Fruit fly (Drosophila melanogaster) Kc167 (cell line): ENCODE data around the gene CG33181.

Source experiments
- Myc ChIP-seq: fragments of >200 bp; optimal IDR thresholded peaks from 2 replicates; lab custom pipeline; 2017; ENCODE audit warnings: missing external identifiers
- Sin3A ChIP-seq: fragments of >200 bp; optimal IDR thresholded peaks from 2 replicates; lab custom pipeline; 2018; ENCODE audit warnings: missing external identifiers
- h ChIP-seq: fragments of >200 bp; optimal IDR thresholded peaks from 3 replicates; lab custom pipeline; 2018; ENCODE audit warnings: missing external identifiers
- insv ChIP-seq: fragments of >200 bp; optimal IDR thresholded peaks from 3 replicates; lab custom pipeline; 2018; ENCODE audit warnings: missing external identifiers
- psq ChIP-seq: fragments of >200 bp; optimal IDR thresholded peaks from 2 replicates; lab custom pipeline; 2017; ENCODE audit warnings: missing external identifiers
- ttk ChIP-seq: sonication (Bioruptor generic); optimal IDR thresholded peaks from 2 replicates; lab custom pipeline; 2017; ENCODE audit warnings: missing external identifiers

CG33181 gene

DNA sequence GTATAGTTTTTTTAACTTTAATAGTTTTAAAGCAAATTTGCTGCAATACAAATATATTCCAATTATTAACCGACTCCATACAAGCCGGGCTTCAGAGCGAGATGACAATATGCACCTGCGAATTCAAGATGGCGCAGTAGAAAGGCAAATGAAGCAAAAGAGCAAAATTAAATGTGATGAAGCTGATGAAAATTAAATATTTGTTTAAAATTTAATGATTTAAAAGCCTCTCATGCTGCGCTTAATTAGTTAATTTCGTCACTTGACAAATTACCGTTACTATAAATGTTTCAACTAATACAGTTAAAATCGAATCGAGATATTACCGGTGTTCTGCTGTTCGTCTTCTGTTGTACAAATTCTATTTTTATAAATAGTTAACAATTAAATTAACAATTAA lies at the start of gene CG33181:
Gene CG33181, plus strand, starts transcription at position 301 of the 400 bp plus-strand sequence.
- TF ChIP-seq h (lab: Kevin White, UChicago) (no peak), insv (lab: Kevin White, UChicago) (no peak), psq (no peak), ttk (lab: Kevin White, UChicago) (no peak), Sin3A (lab: Kevin White, UChicago) (no peak), Myc (no peak)

DNA sequence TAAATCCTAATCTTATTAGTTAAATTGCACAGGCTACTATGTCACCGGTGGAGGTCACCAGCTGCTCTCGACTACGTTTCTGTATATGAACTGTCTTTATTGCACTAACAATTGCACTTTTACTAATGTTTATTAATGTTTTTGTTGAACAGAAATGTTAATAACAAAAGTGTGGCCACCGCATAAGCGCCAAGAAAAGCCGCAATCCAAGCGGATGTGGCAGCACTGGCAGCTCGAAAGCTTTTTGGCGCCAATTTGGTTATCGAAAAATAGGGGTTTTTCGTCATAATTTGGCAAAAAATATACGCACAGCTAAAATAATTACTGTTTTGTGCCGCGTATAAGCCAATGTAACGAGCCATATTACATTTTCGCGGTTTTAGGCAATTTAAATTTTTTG lies 47.0 kb upstream of the CG33181 start, which contains the start of gene CG12123:
Gene CG12123, minus strand, starts transcription at position 188 of the 400 bp plus-strand sequence.
- no peak for TF ChIP-seq insv (lab: Kevin White, UChicago)
- TF ChIP-seq h (lab: Kevin White, UChicago) = no peak
- TF ChIP-seq Myc = no peak
- TF ChIP-seq psq = no peak
- TF ChIP-seq Sin3A (lab: Kevin White, UChicago) = no peak
- no peak for TF ChIP-seq ttk (lab: Kevin White, UChicago)

DNA sequence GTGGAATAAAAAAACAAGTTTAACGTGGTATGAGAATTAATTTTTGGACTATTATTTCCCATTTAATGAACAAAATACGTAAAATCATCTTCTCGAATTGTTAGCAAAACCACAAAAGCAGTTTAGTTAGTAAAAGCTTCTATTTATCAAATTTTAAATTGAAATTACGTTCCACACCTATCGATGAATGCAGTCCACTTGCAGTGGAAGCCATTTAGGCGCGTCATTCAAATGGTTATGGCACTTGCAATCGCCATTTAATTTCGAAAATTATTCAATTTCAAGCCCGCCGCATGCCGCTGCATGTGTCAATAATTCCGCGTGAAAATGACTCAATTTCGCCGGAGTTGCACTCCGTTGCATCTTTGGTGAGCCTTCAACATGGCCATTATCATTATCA lies 46.2 kb upstream of the CG33181 start:
- TF ChIP-seq ttk (lab: Kevin White, UChicago) (no peak), Myc (no peak)

DNA sequence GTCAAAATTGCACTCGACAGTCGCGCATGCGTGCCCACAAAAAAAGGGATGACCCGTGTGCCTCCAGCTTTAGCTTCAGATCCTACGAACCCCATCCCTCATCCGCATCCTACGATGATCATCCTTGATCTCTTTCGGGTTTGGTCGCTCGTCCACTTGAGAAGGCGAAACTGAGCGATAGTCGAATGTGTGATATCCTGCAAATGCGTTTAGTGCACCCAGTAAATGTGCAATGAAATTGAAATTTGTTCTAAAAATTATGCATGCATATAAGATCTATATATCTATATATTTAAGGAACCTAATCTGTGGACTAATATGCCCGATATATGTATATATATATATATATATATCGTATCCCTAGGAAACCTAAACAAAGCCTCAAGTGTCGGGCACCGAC lies 44.9 kb upstream of the CG33181 start:
- TF ChIP-seq h (lab: Kevin White, UChicago) (no peak), insv (lab: Kevin White, UChicago) (no peak), Myc (no peak), Sin3A (lab: Kevin White, UChicago) (no peak), ttk (lab: Kevin White, UChicago) (no peak), psq (no peak)

DNA sequence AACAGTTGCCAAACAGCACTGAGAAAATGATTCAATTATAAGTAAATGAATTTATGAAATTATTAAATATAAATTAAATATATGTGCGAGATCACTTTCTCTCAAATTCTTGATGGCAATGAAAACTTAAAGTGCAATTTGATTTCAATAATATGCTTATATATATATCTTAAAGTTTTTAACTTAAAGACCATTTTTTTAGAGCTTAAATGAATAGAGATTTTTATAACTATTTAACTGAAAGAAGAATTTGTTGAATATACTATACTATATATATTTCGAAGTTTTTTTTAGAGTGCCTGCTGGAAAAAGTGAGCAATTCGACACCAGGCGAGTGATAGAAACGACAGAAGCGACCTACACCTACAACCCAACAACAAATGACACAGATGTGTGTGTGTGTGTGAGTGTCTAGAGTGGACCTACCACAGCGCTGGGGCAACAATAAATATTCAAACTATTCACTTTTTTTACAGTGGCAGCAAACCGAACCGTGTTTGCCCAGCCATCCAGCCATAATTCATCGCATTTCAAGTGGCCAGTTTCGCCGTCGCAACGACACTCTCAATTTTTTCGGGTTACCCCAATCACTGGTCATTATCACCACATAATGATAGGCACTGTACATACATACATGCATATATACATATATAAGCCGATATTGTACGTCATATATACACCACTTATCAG lies 44.1 kb upstream of the CG33181 start:
- no peak for TF ChIP-seq insv (lab: Kevin White, UChicago)

- TF ChIP-seq Myc (no peak), insv (lab: Kevin White, UChicago) (no peak), ttk (lab: Kevin White, UChicago) (no peak), h (lab: Kevin White, UChicago) (no peak), psq (no peak), Sin3A (lab: Kevin White, UChicago) (no peak)
Measured at dm6 chrX:8447166-8447565, 42.0 kb upstream of the CG33181 start.

DNA sequence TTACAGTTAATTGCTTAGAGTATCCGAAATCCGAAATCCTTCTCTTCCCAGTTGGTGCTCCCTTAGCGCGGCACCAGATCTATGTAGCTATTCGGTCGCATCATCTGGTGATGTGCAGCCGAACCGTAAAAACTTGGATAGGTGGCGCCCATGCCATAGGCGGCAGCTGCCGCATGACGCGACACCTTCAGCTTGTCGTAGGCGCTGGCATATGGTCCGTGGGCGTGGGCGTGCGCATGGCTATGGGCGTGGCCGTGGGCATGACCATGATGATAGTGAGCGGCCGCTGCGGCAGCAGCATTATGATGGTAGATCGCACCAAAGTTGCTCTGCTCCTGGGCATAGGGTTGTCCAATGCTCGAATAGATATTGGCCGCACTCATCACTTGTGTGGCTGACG lies 41.0 kb upstream of the CG33181 start:
- TF ChIP-seq insv (lab: Kevin White, UChicago) = no peak
- TF ChIP-seq ttk (lab: Kevin White, UChicago) = no peak
- TF ChIP-seq h (lab: Kevin White, UChicago) = no peak
- no peak for TF ChIP-seq psq
- no peak for TF ChIP-seq Sin3A (lab: Kevin White, UChicago)
- no peak for TF ChIP-seq Myc

- TF ChIP-seq ttk (lab: Kevin White, UChicago) = no peak
- TF ChIP-seq h (lab: Kevin White, UChicago) = no peak
- TF ChIP-seq Sin3A (lab: Kevin White, UChicago) = no peak
- TF ChIP-seq Myc = no peak
- no peak for TF ChIP-seq insv (lab: Kevin White, UChicago)
- no peak for TF ChIP-seq psq
Measured at dm6 chrX:8450214-8450904, 38.8 kb upstream of the CG33181 start.

dm6 chrX:8452163-8452562 lies 37.0 kb upstream of the CG33181 start:
- TF ChIP-seq insv (lab: Kevin White, UChicago) (no peak), Myc (no peak), h (lab: Kevin White, UChicago) (no peak), Sin3A (lab: Kevin White, UChicago) (no peak), ttk (lab: Kevin White, UChicago) (no peak), psq (no peak)

- TF ChIP-seq psq = no peak
- TF ChIP-seq ttk (lab: Kevin White, UChicago) = no peak
- TF ChIP-seq h (lab: Kevin White, UChicago) = no peak
- no peak for TF ChIP-seq Myc
- TF ChIP-seq insv (lab: Kevin White, UChicago) = no peak
- TF ChIP-seq Sin3A (lab: Kevin White, UChicago) = no peak
Measured at dm6 chrX:8455019-8455555, 34.1 kb upstream of the CG33181 start, which contains the start of gene org-1. Gene org-1, minus strand, starts transcription at chrX:8455069.

DNA sequence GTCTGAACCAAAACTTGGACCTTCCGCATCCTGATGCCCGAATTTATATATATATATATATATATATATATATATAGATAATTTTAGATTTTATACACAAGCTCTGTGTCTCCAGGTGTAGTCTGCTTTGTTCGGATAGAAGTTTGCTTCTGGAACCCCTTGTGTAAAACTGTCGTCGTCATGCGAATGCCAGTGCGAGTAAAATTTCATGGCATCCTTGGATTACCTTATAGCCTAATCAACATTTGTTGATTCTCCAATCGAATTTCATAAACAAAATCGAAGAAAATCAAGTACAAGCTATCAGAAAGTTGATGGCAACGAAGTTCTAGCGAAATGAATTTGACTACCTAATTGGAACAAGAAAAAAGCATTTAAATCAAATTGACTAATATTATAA lies 31.6 kb upstream of the CG33181 start, which contains the start of gene CG32713:
Gene CG32713, minus strand, starts transcription at position 101 of the 400 bp plus-strand sequence.
- TF ChIP-seq psq = no peak
- no peak for TF ChIP-seq insv (lab: Kevin White, UChicago)
- TF ChIP-seq Sin3A (lab: Kevin White, UChicago) = no peak

DNA sequence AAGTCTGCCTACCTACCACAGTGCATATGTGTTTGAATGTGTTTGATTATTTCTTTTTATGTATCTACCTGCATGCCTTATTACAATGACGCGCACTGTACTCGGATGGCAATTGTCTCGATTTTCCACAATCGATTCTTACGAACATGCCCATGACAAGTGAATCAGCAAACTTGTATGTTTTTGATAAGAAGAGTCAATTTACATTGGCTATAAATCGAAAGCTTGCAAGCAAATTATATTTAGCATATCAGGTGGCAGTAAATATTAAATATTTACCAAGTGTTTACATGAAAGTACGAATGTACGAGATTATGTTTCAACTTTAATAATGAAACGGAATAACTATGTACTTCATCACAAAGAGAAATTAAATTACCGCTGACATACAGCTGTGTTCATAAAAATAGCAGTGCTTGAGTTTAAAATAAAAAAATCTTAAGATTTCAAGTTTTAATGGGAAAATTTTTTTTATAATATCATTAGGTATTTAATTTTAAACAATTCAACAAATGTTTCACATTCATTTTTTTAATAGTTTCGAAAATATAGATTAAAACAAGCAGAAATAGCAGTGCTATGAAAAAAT lies 29.6 kb upstream of the CG33181 start:
- TF ChIP-seq ttk (lab: Kevin White, UChicago) (no peak), psq (no peak), Myc (no peak)
